Fruit fly (Drosophila melanogaster) whole organism, pupa: ENCODE data around the gene CG32700.

Experiments used
- CG10348 ChIP-seq: fragments of 200-800 bp; sonication (Bioruptor generic); IDR thresholded peaks from 2 replicates; pipeline ENCODE4 v1.3.6; 2022; ENCODE audit warnings: missing biosample characterization, missing genetic modification characterization
- CG12605 ChIP-seq: fragments of 200-800 bp; sonication (Bioruptor generic); IDR thresholded peaks from 2 replicates; pipeline ENCODE4 v1.3.6; 2022; ENCODE audit warnings: missing biosample characterization, missing genetic modification characterization
- CG13204 ChIP-seq: fragments of 200-800 bp; sonication (Bioruptor generic); optimal IDR thresholded peaks from 2 replicates; lab custom pipeline; 2018; ENCODE audit warnings: missing biosample characterization, mild to moderate bottlenecking, missing genetic modification characterization, moderate library complexity
- CG14655 ChIP-seq: fragments of 200-800 bp; sonication (Bioruptor generic); optimal IDR thresholded peaks from 3 replicates; lab custom pipeline; 2017; ENCODE audit warnings: mild to moderate bottlenecking, missing biosample characterization, missing genetic modification reagents, missing genetic modification characterization
- CG15710 ChIP-seq: fragments of 200-800 bp; sonication (Bioruptor generic); optimal IDR thresholded peaks from 2 replicates; lab custom pipeline; 2018; ENCODE audit warnings: missing biosample characterization, mild to moderate bottlenecking, missing genetic modification characterization, moderate library complexity
- CG17806 ChIP-seq: fragments of 200-800 bp; sonication (Bioruptor generic); optimal IDR thresholded peaks from 2 replicates; lab custom pipeline; 2018; ENCODE audit warnings: missing biosample characterization, mild to moderate bottlenecking, missing genetic modification characterization, moderate library complexity
- CG32121 ChIP-seq: fragments of 200-800 bp; sonication (Bioruptor generic); IDR thresholded peaks from 2 replicates; pipeline ENCODE4 v1.3.6; 2022; ENCODE audit warnings: missing biosample characterization, missing genetic modification characterization
- CG34367 ChIP-seq: fragments of 200-800 bp; sonication (Bioruptor generic); optimal IDR thresholded peaks from 2 replicates; lab custom pipeline; 2018; ENCODE audit warnings: missing biosample characterization, mild to moderate bottlenecking, missing genetic modification characterization
- CG4496 ChIP-seq: fragments of 200-800 bp; sonication (Bioruptor generic); IDR thresholded peaks from 3 replicates; pipeline ENCODE4 v1.3.6; 2022; ENCODE audit warnings: missing biosample characterization, missing genetic modification characterization
- CG8159 ChIP-seq: fragments of 200-800 bp; sonication (Bioruptor generic); optimal IDR thresholded peaks from 3 replicates; lab custom pipeline; 2018; ENCODE audit warnings: missing biosample characterization, mild to moderate bottlenecking, missing genetic modification characterization, moderate library complexity
- CG8301 ChIP-seq: fragments of 200-800 bp; sonication (Bioruptor generic); optimal IDR thresholded peaks from 2 replicates; lab custom pipeline; 2018; ENCODE audit warnings: missing biosample characterization, mild to moderate bottlenecking, missing genetic modification characterization
- CG9948 ChIP-seq: fragments of 200-800 bp; sonication (Bioruptor generic); optimal IDR thresholded peaks from 2 replicates; lab custom pipeline; 2018; ENCODE audit warnings: missing biosample characterization, mild to moderate bottlenecking, missing genetic modification characterization, moderate library complexity
- D1 ChIP-seq: fragments of 200-800 bp; sonication (Bioruptor generic); optimal IDR thresholded peaks from 2 replicates; lab custom pipeline; 2018; ENCODE audit warnings: missing biosample characterization, mild to moderate bottlenecking, missing genetic modification characterization, moderate library complexity
- EcR ChIP-seq: fragments of 200-800 bp; sonication (Bioruptor generic); optimal IDR thresholded peaks from 3 replicates; lab custom pipeline; 2019; ENCODE audit warnings: missing biosample characterization, missing genetic modification characterization, mild to moderate bottlenecking, moderate library complexity, missing genetic modification reagents
- Ets98B ChIP-seq: fragments of 200-800 bp; sonication (Bioruptor generic); IDR thresholded peaks from 2 replicates; pipeline ENCODE4 v1.3.6; 2022; ENCODE audit warnings: missing biosample characterization, missing genetic modification characterization
- Pif1A ChIP-seq: fragments of 200-800 bp; sonication (Bioruptor generic); optimal IDR thresholded peaks from 3 replicates; lab custom pipeline; 2016; ENCODE audit warnings: missing biosample characterization, missing genetic modification characterization
- Pif1B ChIP-seq: fragments of 200-800 bp; sonication (Bioruptor generic); optimal IDR thresholded peaks from 3 replicates; lab custom pipeline; 2016; ENCODE audit warnings: missing biosample characterization, missing genetic modification characterization
- Snoo ChIP-seq: fragments of 200-800 bp; sonication (Bioruptor generic); optimal IDR thresholded peaks from 3 replicates; lab custom pipeline; 2017; ENCODE audit warnings: missing biosample characterization, mild to moderate bottlenecking, missing genetic modification characterization, inconsistent platforms
- fd96Ca ChIP-seq: fragments of 200-800 bp; sonication (Bioruptor generic); IDR thresholded peaks from 3 replicates; pipeline ENCODE4 v1.3.6; 2022; ENCODE audit warnings: missing biosample characterization, missing genetic modification characterization
- gl ChIP-seq: fragments of 200-800 bp; sonication (Bioruptor generic); optimal IDR thresholded peaks from 2 replicates; lab custom pipeline; 2018; ENCODE audit warnings: missing biosample characterization, mild to moderate bottlenecking, missing genetic modification characterization
- rn ChIP-seq: fragments of 200-800 bp; sonication (Bioruptor generic); IDR thresholded peaks from 2 replicates; pipeline ENCODE4 v1.3.6; 2022; ENCODE audit warnings: missing biosample characterization, missing genetic modification characterization

CG32700 gene

dm6 chrX:9550565-9551145, at the start of gene CG32700:
TSS of gene CG32700 (minus strand) at chrX:9550838.
- TF ChIP-seq CG12605 (GFP tag; lab: Robert Waterston, UW) (peak; percentile 35; the same call in 1 of the 2 replicates), Pif1A (GFP tag; lab: Kevin White, UChicago) (no peak), CG4496 (GFP tag; lab: Robert Waterston, UW) (0 out of 3 replicates have a peak, but pooled peaks have one; percentile 11)

dm6 chrX:9600083-9600817, 49.6 kb upstream of the CG32700 start:
- TF ChIP-seq Ets98B (GFP tag; lab: Robert Waterston, UW) (peak; percentile 61; the same call in 1 of the 2 replicates), gl (tag; lab: Kevin White, UChicago) (peak; percentile 15), CG17806 (peak; percentile 61), Pif1B (peak; percentile 72), CG14655 (GFP tag; lab: Kevin White, UChicago) (no peak), CG8301 (tag; lab: Kevin White, UChicago) (peak; percentile 72), rn (GFP tag; lab: Robert Waterston, UW) (no peak), CG15710 (peak; percentile 66), D1 (tag; lab: Kevin White, UChicago) (no peak), CG4496 (GFP tag; lab: Robert Waterston, UW) (peak; percentile 51; the same call in 1 of the 3 replicates), CG10348 (no peak), CG8159 (peak; percentile 79), Snoo (peak; percentile 62), CG32121 (GFP tag; lab: Robert Waterston, UW) (peak; percentile 46; the same call in 1 of the 2 replicates), fd96Ca (GFP tag; lab: Robert Waterston, UW) (peak; percentile 60; the same call in 2 of the 3 replicates), CG12605 (GFP tag; lab: Robert Waterston, UW) (peak; percentile 81), CG34367 (tag; lab: Kevin White, UChicago) (peak; percentile 59), CG9948 (tag; lab: Kevin White, UChicago) (peak; percentile 69)

dm6 chrX:9599158-9600082, 48.8 kb upstream of the CG32700 start:
- TF ChIP-seq CG12605 (GFP tag; lab: Robert Waterston, UW) (no peak), EcR (GFP tag; lab: Kevin White, UChicago) (peak; percentile 63)

- no peak for TF ChIP-seq CG32121 (GFP tag; lab: Robert Waterston, UW)
- TF ChIP-seq D1 (tag; lab: Kevin White, UChicago), result no peak
- no peak for TF ChIP-seq EcR (GFP tag; lab: Kevin White, UChicago)
- no peak for TF ChIP-seq rn (GFP tag; lab: Robert Waterston, UW)
- TF ChIP-seq Pif1B, result no peak
- no peak for TF ChIP-seq Pif1A (GFP tag; lab: Kevin White, UChicago)
- TF ChIP-seq CG10348, result no peak
- TF ChIP-seq CG34367 (tag; lab: Kevin White, UChicago), result no peak
- no peak for TF ChIP-seq Ets98B (GFP tag; lab: Robert Waterston, UW)
- TF ChIP-seq CG14655 (GFP tag; lab: Kevin White, UChicago), result no peak
- no peak for TF ChIP-seq CG15710
- no peak for TF ChIP-seq CG9948 (tag; lab: Kevin White, UChicago)
- TF ChIP-seq Snoo, result no peak
- no peak for TF ChIP-seq CG4496 (GFP tag; lab: Robert Waterston, UW)
These were observed 47.5 kb upstream of the CG32700 start for dm6 chrX:9598106-9598505.

- no peak for TF ChIP-seq CG9948 (tag; lab: Kevin White, UChicago)
- no peak for TF ChIP-seq CG32121 (GFP tag; lab: Robert Waterston, UW)
- no peak for TF ChIP-seq CG14655 (GFP tag; lab: Kevin White, UChicago)
- no peak for TF ChIP-seq CG17806
- TF ChIP-seq Pif1B, result no peak
These were observed 44.8 kb upstream of the CG32700 start for dm6 chrX:9595312-9595931.

- TF ChIP-seq Pif1B (no peak), CG17806 (no peak), EcR (GFP tag; lab: Kevin White, UChicago) (no peak), CG34367 (tag; lab: Kevin White, UChicago) (no peak), CG15710 (no peak), gl (tag; lab: Kevin White, UChicago) (no peak), CG8301 (tag; lab: Kevin White, UChicago) (no peak), Ets98B (GFP tag; lab: Robert Waterston, UW) (no peak), CG14655 (GFP tag; lab: Kevin White, UChicago) (no peak), CG12605 (GFP tag; lab: Robert Waterston, UW) (no peak), CG13204 (GFP tag; lab: Kevin White, UChicago) (no peak), CG9948 (tag; lab: Kevin White, UChicago) (no peak)
- TF ChIP-seq, all 21 proteins: peak for 0
These were observed 43.8 kb upstream of the CG32700 start for dm6 chrX:9594446-9594845.
